Worm (Caenorhabditis elegans) whole organism, midembryonic: ENCODE data around the gene B0432.8.

Experiments used
- ref-1 ChIP-seq: fragments of 200-800 bp; sonication (Bioruptor generic); conservative IDR thresholded peaks from 2 replicates; pipeline ENCODE4 v1.3.6; 2022; ENCODE audit warnings: missing genetic modification reagents, missing genetic modification characterization, missing compliant biosample characterization
- ztf-29 ChIP-seq: fragments of 200-800 bp; sonication (Bioruptor generic); IDR thresholded peaks from 2 replicates; pipeline ENCODE4 v1.3.6; 2022; ENCODE audit warnings: missing genetic modification reagents, missing genetic modification characterization, missing compliant biosample characterization

DNA sequence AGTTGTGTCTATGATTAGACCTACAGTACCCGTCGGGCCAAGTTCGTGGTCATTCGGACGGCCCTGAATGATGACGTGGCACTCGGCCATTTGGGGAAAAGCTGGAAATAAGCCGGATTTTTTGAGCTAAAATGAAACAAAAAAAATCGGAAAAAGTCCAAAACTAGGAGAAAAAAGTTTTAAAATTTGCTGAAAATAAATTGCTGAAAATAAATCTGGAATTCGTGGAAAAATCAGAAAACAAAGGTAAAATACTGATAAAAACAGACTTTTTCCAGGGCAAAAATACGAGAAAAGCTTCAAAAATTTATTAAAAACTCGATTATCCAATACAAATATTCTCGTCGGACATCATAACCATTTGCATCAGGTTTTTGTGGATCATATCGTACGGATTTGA is 5.1 kb upstream of the B0432.8 start, which contains the start of gene B0432.9:
- TF ChIP-seq ztf-29 (GFP tag; lab: Robert Waterston, UW) (no peak), ref-1 (no peak)
